Worm (Caenorhabditis elegans): ENCODE data around the gene ltd-1.

DNA sequence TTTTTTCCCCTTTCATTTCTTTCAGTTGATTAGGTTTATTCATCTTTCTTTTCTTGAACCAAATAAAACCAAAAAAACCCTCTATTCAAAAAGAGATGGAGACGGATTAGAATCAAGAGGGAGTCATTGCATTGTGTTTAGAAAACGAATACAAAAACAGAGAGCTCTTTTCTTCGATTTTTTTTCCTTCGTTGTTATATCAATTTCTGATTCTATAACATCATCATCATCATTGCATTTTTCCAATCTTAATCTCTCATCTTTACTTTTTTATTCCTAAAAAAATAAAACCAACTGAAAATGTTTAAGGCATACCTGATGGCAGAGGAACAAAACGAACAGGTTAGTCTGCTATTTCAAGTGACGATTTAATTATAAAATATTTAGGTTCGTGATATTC, 33.8 kb downstream of the ltd-1 start, which contains the start of gene T05H10.8:
- TF ChIP-seq ceh-82 (tag; optimal IDR thresholded peaks at IDR 0.05) (no peak), nhr-77 (tag; optimal IDR thresholded peaks at IDR 0.05) (no peak), nhr-28 (tag; optimal IDR thresholded peaks at IDR 0.05) (no peak)
